Fruit fly (Drosophila melanogaster): ENCODE measurements around the gene Hsc70-1.

Hsc70-1 gene

dm6 chr3L:13928769-13929594, 44.9 kb upstream of the Hsc70-1 start, which contains the start of the genes CG8833 and DCTN1-p150 (continued):
- peak; percentile 6 for TF ChIP-seq CG3281 (GFP tag; optimal IDR thresholded peaks at IDR 0.05)
- TF ChIP-seq sd (tag; optimal IDR thresholded peaks at IDR 0.05): peak; percentile 47
- TF ChIP-seq CG2120 (GFP tag; optimal IDR thresholded peaks at IDR 0.05): peak; percentile 62
- peak; percentile 57 for TF ChIP-seq CG4424 (GFP tag; optimal IDR thresholded peaks at IDR 0.05)
- TF ChIP-seq CG8944 (GFP tag; optimal IDR thresholded peaks at IDR 0.05): peak; percentile 33
- TF ChIP-seq az2 (GFP tag; optimal IDR thresholded peaks at IDR 0.05): peak; percentile 34
- peak; percentile 13 for TF ChIP-seq CG13624 (GFP tag; optimal IDR thresholded peaks at IDR 0.05)
- TF ChIP-seq nmo (GFP tag; optimal IDR thresholded peaks at IDR 0.05): peak; percentile 67
- peak; percentile 32; the same call in 1 of the 3 replicates for TF ChIP-seq Doc3 (GFP tag; IDR thresholded peaks at IDR 0.05; ENCODE audit: partially characterized antibody)
- peak; percentile 62 for TF ChIP-seq CG12659 (GFP tag; optimal IDR thresholded peaks at IDR 0.05)
- TF ChIP-seq Dbx (GFP tag; IDR thresholded peaks at IDR 0.05): 0 out of 3 replicates have a peak, but pooled peaks have one; percentile 16
- peak; percentile 69 for TF ChIP-seq Rfx (GFP tag; IDR thresholded peaks at IDR 0.05)
- peak; percentile 59 for TF ChIP-seq CG2712 (tag; optimal IDR thresholded peaks at IDR 0.05)
- no peak for TF ChIP-seq CG7987 (GFP tag; optimal IDR thresholded peaks at IDR 0.05)
- TF ChIP-seq lbe (GFP tag; optimal IDR thresholded peaks at IDR 0.05): no peak
- no peak for TF ChIP-seq Lim3 (GFP tag; IDR thresholded peaks at IDR 0.05)
- peak; percentile 44 for TF ChIP-seq CG1602 (GFP tag; optimal IDR thresholded peaks at IDR 0.05)
- TF ChIP-seq NC2β (GFP tag; optimal IDR thresholded peaks at IDR 0.05): no peak
- peak; percentile 56 for TF ChIP-seq Abd-B (GFP tag; optimal IDR thresholded peaks at IDR 0.05)
- TF ChIP-seq Antp (GFP tag; optimal IDR thresholded peaks at IDR 0.05): peak; percentile 39
- TF ChIP-seq Med (GFP tag): peak; percentile 84
- peak; percentile 56 for TF ChIP-seq zfh2 (GFP tag; optimal IDR thresholded peaks at IDR 0.05)
- no peak for TF ChIP-seq h (optimal IDR thresholded peaks at IDR 0.05)
- TF ChIP-seq Hr3 (GFP tag; optimal IDR thresholded peaks at IDR 0.05): peak; percentile 47
- TF ChIP-seq stwl (tag; optimal IDR thresholded peaks at IDR 0.05): peak; percentile 44
- peak; percentile 65 for TF ChIP-seq amos (GFP tag; IDR thresholded peaks at IDR 0.05; ENCODE audit: partially characterized antibody)
- no peak for TF ChIP-seq CG8388 (GFP tag; optimal IDR thresholded peaks at IDR 0.05)
- peak; percentile 29; the same call in 1 of the 2 replicates for TF ChIP-seq sisA (GFP tag; IDR thresholded peaks at IDR 0.05)
- TF ChIP-seq abd-A (tag; optimal IDR thresholded peaks at IDR 0.05): no peak
- peak; percentile 47 for TF ChIP-seq CG9727 (GFP tag; optimal IDR thresholded peaks at IDR 0.05)
- TF ChIP-seq usp (GFP tag; optimal IDR thresholded peaks at IDR 0.05): no peak
- peak; percentile 43 for TF ChIP-seq CG30020 (tag; optimal IDR thresholded peaks at IDR 0.05)
- peak; percentile 85 for TF ChIP-seq CG31441 (GFP tag; IDR thresholded peaks at IDR 0.05)
- peak; percentile 4 for TF ChIP-seq CG16863 (GFP tag; optimal IDR thresholded peaks at IDR 0.05)
- peak; percentile 55 for TF ChIP-seq CG2116 (GFP tag; optimal IDR thresholded peaks at IDR 0.05)
- peak; percentile 28 for TF ChIP-seq CG12942 (GFP tag; optimal IDR thresholded peaks at IDR 0.05)
- TF ChIP-seq CG10654 (GFP tag; optimal IDR thresholded peaks at IDR 0.05): peak; percentile 14
- TF ChIP-seq Bgb (GFP tag; IDR thresholded peaks at IDR 0.05; ENCODE audit: partially characterized antibody): peak; percentile 47
- peak; percentile 16 for TF ChIP-seq CG5245 (GFP tag; optimal IDR thresholded peaks at IDR 0.05)
- no peak; the same call in 1 of the 2 replicates for TF ChIP-seq inv (GFP tag; IDR thresholded peaks at IDR 0.05; ENCODE audit: partially characterized antibody)
- peak; percentile 37; the same call in 1 of the 3 replicates for TF ChIP-seq Opbp (GFP tag; IDR thresholded peaks at IDR 0.05; ENCODE audit: partially characterized antibody)
- TF ChIP-seq slp2 (GFP tag; optimal IDR thresholded peaks at IDR 0.05): peak; percentile 10
- peak; percentile 30 for TF ChIP-seq shn (GFP tag; optimal IDR thresholded peaks at IDR 0.05)
- peak; percentile 50 for TF ChIP-seq CG9817 (tag; optimal IDR thresholded peaks at IDR 0.05)
- TF ChIP-seq bab2 (GFP tag; optimal IDR thresholded peaks at IDR 0.05): peak; percentile 33
- peak in 1 of 2 experiments; percentile 3 for TF ChIP-seq chif (GFP tag; optimal IDR thresholded peaks at IDR 0.05)
- no peak for TF ChIP-seq nau (GFP tag; optimal IDR thresholded peaks at IDR 0.05)
- TF ChIP-seq Vsx1 (GFP tag; optimal IDR thresholded peaks at IDR 0.05): no peak
- TF ChIP-seq CG15011 (GFP tag; optimal IDR thresholded peaks at IDR 0.05): no peak

All from whole organism, embryonic.